Fruit fly (Drosophila melanogaster): ENCODE measurements around the gene CG11585.

Gene CG11585

DNA sequence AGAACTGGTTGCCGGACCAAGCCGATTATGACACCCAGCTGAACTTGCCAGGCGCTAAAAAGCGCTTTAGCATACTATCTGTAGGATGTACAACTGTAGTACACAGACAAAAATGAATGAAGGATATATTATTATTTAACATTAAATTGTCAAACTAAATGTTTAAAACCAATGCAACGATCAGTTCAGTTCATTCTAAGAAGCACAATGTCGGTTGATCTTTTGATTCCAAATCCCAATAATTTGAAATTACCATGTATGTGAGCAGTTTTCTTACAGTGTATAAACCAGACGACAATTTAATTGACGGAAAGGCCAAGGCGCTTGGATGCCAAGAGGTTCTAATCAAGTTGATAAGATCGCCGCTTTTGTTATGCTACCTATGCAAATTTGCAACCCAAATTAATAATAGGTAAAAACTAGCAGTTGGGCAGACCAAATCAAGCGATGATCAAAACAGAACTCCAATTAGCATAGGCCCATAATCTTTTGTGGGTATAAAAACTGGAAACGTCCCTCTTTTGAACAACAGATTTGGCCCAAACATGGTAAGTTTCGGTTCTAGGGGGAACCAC lies 20.2 kb upstream of the CG11585 start, which contains the start of gene CG12480:
TSS of gene CG12480 (plus strand) at position 525 of the 575 bp plus-strand sequence.
- TF ChIP-seq OdsH (GFP tag; optimal IDR thresholded peaks at IDR 0.05): peak; percentile 3
- no peak for TF ChIP-seq esn (GFP tag; optimal IDR thresholded peaks at IDR 0.05)
- TF ChIP-seq topi (GFP tag; optimal IDR thresholded peaks at IDR 0.05): no peak
- no peak for TF ChIP-seq Ets96B (tag; optimal IDR thresholded peaks at IDR 0.05)
- no peak for TF ChIP-seq CG10669 (GFP tag; optimal IDR thresholded peaks at IDR 0.05)
- TF ChIP-seq Met (GFP tag; optimal IDR thresholded peaks at IDR 0.05): no peak
- TF ChIP-seq Eip78C (GFP tag): peak; percentile 43
- no peak for TF ChIP-seq fd59A (GFP tag; optimal IDR thresholded peaks at IDR 0.05)
- TF ChIP-seq CG32006 (GFP tag; optimal IDR thresholded peaks at IDR 0.05): peak; percentile 17
- no peak for TF ChIP-seq Hr38 (GFP tag; optimal IDR thresholded peaks at IDR 0.05)
- TF ChIP-seq CG15336 (GFP tag; IDR thresholded peaks at IDR 0.05): no peak
- TF ChIP-seq CG11762 (GFP tag; optimal IDR thresholded peaks at IDR 0.05; ENCODE audit: insufficient read depth): no peak
- TF ChIP-seq CG6163 (GFP tag; IDR thresholded peaks at IDR 0.05): no peak
- TF ChIP-seq eg (GFP tag; IDR thresholded peaks at IDR 0.05): peak; percentile 52; the same call in 1 of the 3 replicates
- TF ChIP-seq CG8319 (GFP tag; optimal IDR thresholded peaks at IDR 0.05): no peak
- no peak for TF ChIP-seq CG16779 (tag; optimal IDR thresholded peaks at IDR 0.05)
- no peak for TF ChIP-seq CG34406 (GFP tag; optimal IDR thresholded peaks at IDR 0.05)
- TF ChIP-seq lz (GFP tag; optimal IDR thresholded peaks at IDR 0.05): no peak
- TF ChIP-seq CG3032 (tag; optimal IDR thresholded peaks at IDR 0.05): no peak
- peak; percentile 44 for TF ChIP-seq svp (GFP tag)
- TF ChIP-seq fd85E (GFP tag; optimal IDR thresholded peaks at IDR 0.05): no peak
- peak; percentile 7 for TF ChIP-seq CG3919 (GFP tag; optimal IDR thresholded peaks at IDR 0.05)
- TF ChIP-seq Eip75B (GFP tag; optimal IDR thresholded peaks at IDR 0.05): no peak
- TF ChIP-seq spab (GFP tag; optimal IDR thresholded peaks at IDR 0.05): no peak
- no peak for TF ChIP-seq Smox (GFP tag; optimal IDR thresholded peaks at IDR 0.05)
- TF ChIP-seq CG11902 (GFP tag; optimal IDR thresholded peaks at IDR 0.05): no peak
- TF ChIP-seq CG10631 (GFP tag; optimal IDR thresholded peaks at IDR 0.05): no peak

DNA sequence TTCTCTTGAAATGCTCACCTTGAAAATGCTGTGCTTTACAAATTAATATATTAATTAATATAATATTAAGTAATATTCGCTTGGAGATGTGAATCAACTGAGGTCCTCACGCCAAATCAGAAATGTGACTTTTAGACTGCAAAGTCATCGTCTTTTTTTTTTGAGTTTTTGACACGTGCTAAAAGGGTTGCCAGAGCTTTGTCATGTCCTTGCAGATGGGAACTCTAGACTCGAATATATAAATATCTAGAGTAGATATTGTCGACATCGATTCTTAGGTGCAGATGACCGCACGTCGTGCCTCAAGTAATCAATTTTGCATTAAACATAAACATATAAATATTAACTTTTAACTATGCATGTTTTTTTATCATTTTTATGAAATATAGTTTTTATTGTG lies 16.8 kb upstream of the CG11585 start, which contains the start of gene betaNACtes1:
TSS of gene betaNACtes1 (minus strand) at position 101 of the 400 bp plus-strand sequence.
- TF ChIP-seq fd59A (GFP tag; optimal IDR thresholded peaks at IDR 0.05): no peak
- TF ChIP-seq CG8119 (GFP tag; IDR thresholded peaks at IDR 0.05): no peak
- no peak for TF ChIP-seq Sox14 (GFP tag; optimal IDR thresholded peaks at IDR 0.05)
- no peak for TF ChIP-seq Hr4 (GFP tag; optimal IDR thresholded peaks at IDR 0.05)
- no peak for TF ChIP-seq CG8632 (GFP tag; optimal IDR thresholded peaks at IDR 0.05)
- no peak for TF ChIP-seq esn (GFP tag; optimal IDR thresholded peaks at IDR 0.05)
- no peak for TF ChIP-seq Hr38 (GFP tag; optimal IDR thresholded peaks at IDR 0.05)
- TF ChIP-seq CG6276 (GFP tag; optimal IDR thresholded peaks at IDR 0.05): no peak
- no peak for TF ChIP-seq topi (GFP tag; optimal IDR thresholded peaks at IDR 0.05)
- TF ChIP-seq CG3032 (tag; optimal IDR thresholded peaks at IDR 0.05): no peak
- TF ChIP-seq Sox15 (GFP tag; optimal IDR thresholded peaks at IDR 0.05): no peak
- no peak for TF ChIP-seq fkh (GFP tag; optimal IDR thresholded peaks at IDR 0.05)
- no peak for TF ChIP-seq CG6792 (GFP tag; optimal IDR thresholded peaks at IDR 0.05)
- no peak for TF ChIP-seq CG31627 (GFP tag; optimal IDR thresholded peaks at IDR 0.05)
- no peak for TF ChIP-seq OdsH (GFP tag; optimal IDR thresholded peaks at IDR 0.05)

DNA sequence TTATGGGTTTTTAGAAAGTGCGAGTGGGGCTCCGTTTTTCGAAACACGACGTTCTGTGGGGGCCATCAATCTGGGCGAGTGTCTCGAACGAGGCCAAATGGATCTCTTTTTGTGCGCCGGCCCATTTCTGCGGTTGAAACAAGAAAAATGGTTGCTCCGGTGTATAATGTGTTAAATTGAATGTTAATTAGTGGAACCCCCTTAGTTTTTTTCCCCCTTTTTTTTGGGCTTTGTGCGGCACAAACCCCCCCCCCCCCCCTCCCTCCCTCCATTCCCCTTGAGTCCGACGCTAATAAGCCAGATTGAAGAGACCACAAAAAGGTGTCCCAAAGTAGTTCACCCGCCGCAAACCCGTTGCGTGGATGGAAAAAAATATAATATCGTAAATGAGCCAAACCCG lies 15.7 kb upstream of the CG11585 start:
- TF ChIP-seq CG31627 (GFP tag; optimal IDR thresholded peaks at IDR 0.05) (no peak), CG6854 (GFP tag; optimal IDR thresholded peaks at IDR 0.05) (no peak), Eip75B (GFP tag; optimal IDR thresholded peaks at IDR 0.05) (no peak), Sox102F (GFP tag; optimal IDR thresholded peaks at IDR 0.05) (no peak), CG10631 (GFP tag; optimal IDR thresholded peaks at IDR 0.05) (no peak), Eip78C (GFP tag) (no peak), CG34406 (GFP tag; optimal IDR thresholded peaks at IDR 0.05) (no peak), acj6 (GFP tag; optimal IDR thresholded peaks at IDR 0.05) (no peak), Ets96B (tag; optimal IDR thresholded peaks at IDR 0.05) (no peak)
